Fruit fly (Drosophila melanogaster): ENCODE data around the gene sgl.

Gene sgl

dm6 chr3L:6931850-6932249 lies 32.7 kb downstream of the sgl start, which contains the start of gene CG45413:
TSS of gene CG45413 (minus strand) at chr3L:6931950.
- TF ChIP-seq usp (GFP tag; optimal IDR thresholded peaks at IDR 0.05): no peak
- no peak for TF ChIP-seq Dll (optimal IDR thresholded peaks at IDR 0.05)
- no peak for TF ChIP-seq CG8478 (optimal IDR thresholded peaks at IDR 0.05)
- no peak for TF ChIP-seq EcR (GFP tag; optimal IDR thresholded peaks at IDR 0.05)
- TF ChIP-seq psq (optimal IDR thresholded peaks at IDR 0.05): no peak
- TF ChIP-seq pan (optimal IDR thresholded peaks at IDR 0.05): no peak

dm6 chr3L:6925843-6926242 lies 38.7 kb downstream of the sgl start:
- no peak for TF ChIP-seq psq (optimal IDR thresholded peaks at IDR 0.05)
- no peak for TF ChIP-seq usp (GFP tag; optimal IDR thresholded peaks at IDR 0.05)
- no peak for TF ChIP-seq CG8478 (optimal IDR thresholded peaks at IDR 0.05)
- TF ChIP-seq Dll (optimal IDR thresholded peaks at IDR 0.05): no peak
- TF ChIP-seq EcR (GFP tag; optimal IDR thresholded peaks at IDR 0.05): no peak
- no peak for TF ChIP-seq pan (optimal IDR thresholded peaks at IDR 0.05)

- no peak for TF ChIP-seq psq (optimal IDR thresholded peaks at IDR 0.05)
These were observed 45.3 kb downstream of the sgl start for dm6 chr3L:6919213-6919612.

dm6 chr3L:6914776-6915175 lies 49.8 kb downstream of the sgl start, which contains the start of gene Prat2:
TSS of gene Prat2 (minus strand) at chr3L:6914876.
- no peak for TF ChIP-seq usp (GFP tag; optimal IDR thresholded peaks at IDR 0.05)
- no peak for TF ChIP-seq pan (optimal IDR thresholded peaks at IDR 0.05)
- no peak for TF ChIP-seq CG8478 (optimal IDR thresholded peaks at IDR 0.05)
- TF ChIP-seq psq (optimal IDR thresholded peaks at IDR 0.05): no peak

- no peak for TF ChIP-seq psq (optimal IDR thresholded peaks at IDR 0.05)
- TF ChIP-seq CG8478 (optimal IDR thresholded peaks at IDR 0.05): no peak
- TF ChIP-seq EcR (GFP tag; optimal IDR thresholded peaks at IDR 0.05): no peak
- TF ChIP-seq pan (optimal IDR thresholded peaks at IDR 0.05): no peak
- TF ChIP-seq usp (GFP tag; optimal IDR thresholded peaks at IDR 0.05): no peak
- no peak for TF ChIP-seq Dll (optimal IDR thresholded peaks at IDR 0.05)
These were observed 50.7 kb downstream of the sgl start for dm6 chr3L:6913823-6914222.

dm6 chr3L:6911219-6911618 lies 53.3 kb downstream of the sgl start:
- TF ChIP-seq Dll (optimal IDR thresholded peaks at IDR 0.05) (no peak), pan (optimal IDR thresholded peaks at IDR 0.05) (no peak), CG8478 (optimal IDR thresholded peaks at IDR 0.05) (no peak), EcR (GFP tag; optimal IDR thresholded peaks at IDR 0.05) (no peak), psq (optimal IDR thresholded peaks at IDR 0.05) (no peak), usp (GFP tag; optimal IDR thresholded peaks at IDR 0.05) (no peak)

Data from whole organism.